Fruit fly (Drosophila melanogaster) whole organism, embryonic: Measurements from ENCODE around the gene Rab30.

ENCODE experiments used
- Ada2b ChIP-seq: fragments of 200-800 bp; sonication (Bioruptor generic); IDR thresholded peaks from 2 replicates; pipeline ENCODE4 v1.3.6; 2022; ENCODE audit warnings: missing biosample characterization, missing genetic modification characterization
- Atf6 ChIP-seq: fragments of 200-800 bp; sonication (Bioruptor generic); IDR thresholded peaks from 2 replicates; pipeline ENCODE4 v1.3.6; 2022; ENCODE audit warnings: missing biosample characterization, missing genetic modification characterization
- B-H2 ChIP-seq: fragments of 200-800 bp; sonication (Bioruptor generic); optimal IDR thresholded peaks from 2 replicates; lab custom pipeline; 2018; ENCODE audit warnings: missing biosample characterization, mild to moderate bottlenecking, missing genetic modification characterization
- C15 ChIP-seq: fragments of 200-800 bp; sonication (Bioruptor generic); IDR thresholded peaks from 3 replicates; pipeline ENCODE4 v1.3.6; 2022; ENCODE audit warnings: missing biosample characterization, missing genetic modification characterization
- CG10366 ChIP-seq: fragments of 200-800 bp; sonication (Bioruptor generic); IDR thresholded peaks from 2 replicates; pipeline ENCODE4 v1.3.6; 2022; ENCODE audit warnings: missing biosample characterization, missing genetic modification characterization
- CG10431 ChIP-seq: fragments of 200-800 bp; sonication (Bioruptor generic); optimal IDR thresholded peaks from 3 replicates; lab custom pipeline; 2018; ENCODE audit warnings: missing biosample characterization, mild to moderate bottlenecking, missing genetic modification characterization
- CG11247 ChIP-seq: fragments of 200-800 bp; sonication (Bioruptor generic); IDR thresholded peaks from 2 replicates; pipeline ENCODE4 v1.3.6; 2022; ENCODE audit warnings: missing biosample characterization, missing genetic modification characterization
- CG15601 ChIP-seq: fragments of 200-800 bp; sonication (Bioruptor generic); optimal IDR thresholded peaks from 3 replicates; lab custom pipeline; 2019; ENCODE audit warnings: missing biosample characterization, mild to moderate bottlenecking, missing genetic modification characterization, moderate library complexity
- CG1647 ChIP-seq: fragments of 200-800 bp; sonication (Bioruptor generic); optimal IDR thresholded peaks from 3 replicates; lab custom pipeline; 2016; ENCODE audit warnings: missing biosample characterization, missing genetic modification characterization
- CG16779 ChIP-seq: fragments of 200-800 bp; sonication (Bioruptor generic); IDR thresholded peaks from 2 replicates; pipeline ENCODE4 v1.3.6; 2022; ENCODE audit warnings: missing biosample characterization, missing genetic modification characterization
- CG18476 ChIP-seq: fragments of 200-800 bp; sonication (Bioruptor generic); optimal IDR thresholded peaks from 2 replicates; lab custom pipeline; 2016; ENCODE audit warnings: missing biosample characterization, mild to moderate bottlenecking, missing genetic modification characterization
- CG2678 ChIP-seq: fragments of 200-800 bp; sonication (Bioruptor generic); optimal IDR thresholded peaks from 3 replicates; lab custom pipeline; 2019; ENCODE audit warnings: missing biosample characterization, mild to moderate bottlenecking, missing genetic modification characterization, moderate library complexity
- CG5180 ChIP-seq: fragments of 200-800 bp; sonication (Bioruptor generic); optimal IDR thresholded peaks from 3 replicates; lab custom pipeline; 2017; ENCODE audit warnings: missing biosample characterization, missing genetic modification characterization, mild to moderate bottlenecking, moderate library complexity, missing genetic modification reagents
- CG6254 ChIP-seq: fragments of 200-800 bp; sonication (Bioruptor generic); optimal IDR thresholded peaks from 3 replicates; lab custom pipeline; 2017; ENCODE audit warnings: mild to moderate bottlenecking, missing biosample characterization, missing genetic modification reagents, missing genetic modification characterization
- CG6813 ChIP-seq: fragments of 200-800 bp; sonication (Bioruptor generic); optimal IDR thresholded peaks from 2 replicates; lab custom pipeline; 2017; ENCODE audit warnings: missing biosample characterization, missing genetic modification characterization, mild to moderate bottlenecking, moderate library complexity, missing genetic modification reagents
- CG7839 ChIP-seq: fragments of 200-800 bp; sonication (Bioruptor generic); optimal IDR thresholded peaks from 3 replicates; lab custom pipeline; 2018; ENCODE audit warnings: missing biosample characterization, mild to moderate bottlenecking, missing genetic modification characterization, moderate library complexity
- D ChIP-seq, 2 experiments: fragments of 200-800 bp in 1 of 2; fragments of >200 bp in 1 of 2; sonication (Bioruptor generic) in 1 of 2; optimal IDR thresholded peaks; 2 replicates in 1 of 2; 3 replicates in 1 of 2; lab custom pipeline; 2017; ENCODE audit warnings: mild to moderate bottlenecking in 1 of 2, missing biosample characterization in 1 of 2, missing genetic modification characterization in 1 of 2, missing genetic modification reagents in 1 of 2
- Deaf1 ChIP-seq: fragments of 200-800 bp; optimal IDR thresholded peaks from 3 replicates; lab custom pipeline; 2019; ENCODE audit warnings: missing biosample characterization, mild to moderate bottlenecking, missing genetic modification characterization, moderate library complexity
- Dek ChIP-seq: fragments of 200-800 bp; sonication (Bioruptor generic); optimal IDR thresholded peaks from 3 replicates; lab custom pipeline; 2019; ENCODE audit warnings: missing biosample characterization, mild to moderate bottlenecking, missing genetic modification characterization, moderate library complexity
- Dp ChIP-seq: fragments of 200-800 bp; sonication (Bioruptor generic); optimal IDR thresholded peaks from 2 replicates; lab custom pipeline; 2018; ENCODE audit warnings: missing biosample characterization, mild to moderate bottlenecking, missing genetic modification characterization, moderate library complexity
- Dref ChIP-seq: fragments of 200-800 bp; sonication (Bioruptor generic); IDR thresholded peaks from 2 replicates; pipeline ENCODE4 v1.3.6; 2022; ENCODE audit warnings: missing biosample characterization, missing genetic modification characterization
- E2f2 ChIP-seq: fragments of 200-800 bp; sonication (Bioruptor generic); IDR thresholded peaks from 2 replicates; pipeline ENCODE4 v1.3.6; 2022; ENCODE audit warnings: missing biosample characterization, missing genetic modification characterization
- ERR ChIP-seq: fragments of 200-800 bp; sonication (Bioruptor generic); optimal IDR thresholded peaks from 2 replicates; lab custom pipeline; 2016; ENCODE audit warnings: missing biosample characterization, missing genetic modification characterization
- Hr51 ChIP-seq, 2 experiments: fragments of 200-800 bp; sonication (Bioruptor generic); optimal IDR thresholded peaks; 2 replicates in 1 of 2; 3 replicates in 1 of 2; lab custom pipeline; 2016 to 2018; ENCODE audit warnings: missing biosample characterization in 2 of 2, missing genetic modification characterization in 2 of 2, mild to moderate bottlenecking in 1 of 2, moderate library complexity in 1 of 2
- Max ChIP-seq: fragments of 200-800 bp; sonication (Bioruptor generic); optimal IDR thresholded peaks from 2 replicates; lab custom pipeline; 2016; ENCODE audit warnings: missing biosample characterization, mild to moderate bottlenecking, missing genetic modification characterization
- Nf-YB ChIP-seq: fragments of 200-800 bp; sonication (Bioruptor generic); optimal IDR thresholded peaks from 3 replicates; lab custom pipeline; 2019; ENCODE audit warnings: missing biosample characterization, mild to moderate bottlenecking, missing genetic modification characterization, moderate library complexity
- ara ChIP-seq: fragments of 200-800 bp; sonication (Bioruptor generic); IDR thresholded peaks from 2 replicates; pipeline ENCODE4 v1.3.6; 2022; ENCODE audit warnings: missing biosample characterization, missing genetic modification characterization
- btn ChIP-seq: fragments of 200-800 bp; sonication (Bioruptor generic); optimal IDR thresholded peaks from 2 replicates; lab custom pipeline; 2016; ENCODE audit warnings: missing biosample characterization, missing genetic modification characterization
- cad ChIP-seq: fragments of >200 bp; optimal IDR thresholded peaks from 2 replicates; lab custom pipeline; 2017; ENCODE audit warnings: missing biosample characterization, missing genetic modification characterization
- cas ChIP-seq: fragments of 200-800 bp; sonication (Bioruptor generic); IDR thresholded peaks from 2 replicates; pipeline ENCODE4 v1.3.6; 2022; ENCODE audit warnings: missing biosample characterization, missing genetic modification characterization
- dimm ChIP-seq: fragments of 200-800 bp; sonication (Bioruptor generic); IDR thresholded peaks from 2 replicates; pipeline ENCODE4 v1.3.6; 2022; ENCODE audit warnings: missing biosample characterization, missing genetic modification characterization
- disco-r ChIP-seq: fragments of 200-800 bp; sonication (Bioruptor generic); optimal IDR thresholded peaks from 2 replicates; lab custom pipeline; 2016; ENCODE audit warnings: missing biosample characterization, missing genetic modification characterization
- ems ChIP-seq: fragments of 200-800 bp; sonication (Bioruptor generic); optimal IDR thresholded peaks from 3 replicates; lab custom pipeline; 2016; ENCODE audit warnings: missing biosample characterization, missing genetic modification characterization
- en ChIP-seq: fragments of 200-800 bp; sonication (Bioruptor generic); optimal IDR thresholded peaks from 2 replicates; lab custom pipeline; 2016; ENCODE audit warnings: missing biosample characterization, missing genetic modification characterization
- fd102C ChIP-seq: fragments of 200-800 bp; sonication (Bioruptor generic); optimal IDR thresholded peaks from 2 replicates; lab custom pipeline; 2018; ENCODE audit warnings: missing biosample characterization, mild to moderate bottlenecking, missing genetic modification characterization, moderate library complexity
- fd3F ChIP-seq: fragments of 200-800 bp; sonication (Bioruptor generic); optimal IDR thresholded peaks from 2 replicates; lab custom pipeline; 2018; ENCODE audit warnings: missing biosample characterization, mild to moderate bottlenecking, missing genetic modification characterization, moderate library complexity
- fu2 ChIP-seq: fragments of 200-800 bp; sonication (Bioruptor generic); optimal IDR thresholded peaks from 2 replicates; lab custom pipeline; 2016; ENCODE audit warnings: missing biosample characterization, missing genetic modification characterization
- gro ChIP-seq: fragments of 200-800 bp; sonication (Bioruptor generic); optimal IDR thresholded peaks from 2 replicates; lab custom pipeline; 2016; ENCODE audit warnings: missing biosample characterization, missing genetic modification characterization
- hth ChIP-seq: fragments of >200 bp; optimal IDR thresholded peaks from 2 replicates; lab custom pipeline; 2017; ENCODE audit warnings: inconsistent platforms
- kay ChIP-seq: fragments of 200-800 bp; sonication (Bioruptor generic); optimal IDR thresholded peaks from 2 replicates; lab custom pipeline; 2016; ENCODE audit warnings: missing biosample characterization, missing genetic modification characterization
- mam ChIP-seq: fragments of 200-800 bp; sonication (Bioruptor generic); optimal IDR thresholded peaks from 3 replicates; lab custom pipeline; 2016; ENCODE audit warnings: missing biosample characterization, missing genetic modification characterization
- ranshi ChIP-seq: fragments of 200-800 bp; sonication (Bioruptor generic); IDR thresholded peaks from 2 replicates; pipeline ENCODE4 v1.3.6; 2022; ENCODE audit warnings: missing biosample characterization, missing genetic modification characterization
- sima ChIP-seq: fragments of 200-800 bp; sonication (Bioruptor generic); optimal IDR thresholded peaks from 2 replicates; lab custom pipeline; 2016; ENCODE audit warnings: missing biosample characterization, missing genetic modification characterization
- sisA ChIP-seq: fragments of 200-800 bp; sonication (Bioruptor generic); IDR thresholded peaks from 2 replicates; pipeline ENCODE4 v1.3.6; 2022; ENCODE audit warnings: missing biosample characterization, missing genetic modification characterization
- ssp ChIP-seq: fragments of 200-800 bp; sonication (Bioruptor generic); IDR thresholded peaks from 2 replicates; pipeline ENCODE4 v1.3.6; 2022; ENCODE audit warnings: missing biosample characterization, missing genetic modification characterization
- tin ChIP-seq: fragments of 200-800 bp; sonication (Bioruptor generic); optimal IDR thresholded peaks from 3 replicates; lab custom pipeline; 2016; ENCODE audit warnings: missing biosample characterization, missing genetic modification characterization
- tll ChIP-seq, 2 experiments: fragments of 200-800 bp in 1 of 2; fragments of >200 bp in 1 of 2; sonication (Bioruptor generic) in 1 of 2; optimal IDR thresholded peaks; 2 replicates each; lab custom pipeline; 2017 to 2019; ENCODE audit warnings: missing biosample characterization in 2 of 2, missing genetic modification characterization in 2 of 2, mild to moderate bottlenecking in 1 of 2, moderate library complexity in 1 of 2
- toy ChIP-seq: fragments of 200-800 bp; sonication (Bioruptor generic); IDR thresholded peaks from 2 replicates; pipeline ENCODE4 v1.3.6; 2022; ENCODE audit warnings: missing biosample characterization, missing genetic modification characterization
- wek ChIP-seq: fragments of 200-800 bp; sonication (Bioruptor generic); optimal IDR thresholded peaks from 3 replicates; lab custom pipeline; 2018; ENCODE audit warnings: missing biosample characterization, mild to moderate bottlenecking, missing genetic modification characterization, moderate library complexity

Rab30 gene

dm6 chr2L:7026988-7027908 lies 5.2 kb downstream of the Rab30 start, which contains the start of the genes CG31908 and MME1 (continued):
- no peak for TF ChIP-seq gro (GFP tag; lab: Kevin White, UChicago)
- TF ChIP-seq CG1647 (GFP tag; lab: Kevin White, UChicago), result peak; percentile 21
- TF ChIP-seq hth, result no peak
- no peak for TF ChIP-seq ssp (GFP tag; lab: Robert Waterston, UW)
- peak; percentile 70 for TF ChIP-seq Dref
- TF ChIP-seq cad (GFP tag; lab: Kevin White, UChicago), result no peak
- TF ChIP-seq fd102C (GFP tag; lab: Kevin White, UChicago), result no peak
- no peak for TF ChIP-seq ara (GFP tag; lab: Robert Waterston, UW)
- no peak for TF ChIP-seq tll (GFP tag; optimal IDR thresholded peaks at IDR 0.05; lab: Kevin White, UChicago)
- peak; percentile 40 for TF ChIP-seq ems (GFP tag; lab: Kevin White, UChicago)
- no peak for TF ChIP-seq CG16779
- TF ChIP-seq CG10366 (GFP tag; lab: Robert Waterston, UW), result no peak
- no peak for TF ChIP-seq Atf6 (GFP tag; lab: Robert Waterston, UW)
- no peak for TF ChIP-seq tin (GFP tag; lab: Kevin White, UChicago)
- TF ChIP-seq CG10431 (GFP tag; lab: Kevin White, UChicago), result no peak
- TF ChIP-seq wek (GFP tag; lab: Kevin White, UChicago), result no peak
- no peak for TF ChIP-seq C15 (GFP tag; lab: Robert Waterston, UW)
- TF ChIP-seq CG7839 (tag; lab: Kevin White, UChicago), result no peak
- no peak for TF ChIP-seq CG6254 (GFP tag; lab: Kevin White, UChicago)
- no peak for TF ChIP-seq toy
- no peak for TF ChIP-seq ERR (GFP tag; lab: Kevin White, UChicago)
- TF ChIP-seq Deaf1 (tag; lab: Kevin White, UChicago), result peak; percentile 37
- 0 out of 2 replicates have a peak, but pooled peaks have one; percentile 28 for TF ChIP-seq ranshi (GFP tag; lab: Robert Waterston, UW)
- no peak for TF ChIP-seq disco-r
- 0 out of 2 replicates have a peak, but pooled peaks have one; percentile 5 for TF ChIP-seq sisA (GFP tag; lab: Robert Waterston, UW)
- no peak for TF ChIP-seq CG15601 (tag; lab: Kevin White, UChicago)
- no peak for TF ChIP-seq Nf-YB (GFP tag; lab: Kevin White, UChicago)
- TF ChIP-seq CG6813, result no peak
- no peak for TF ChIP-seq Hr51 (GFP tag; optimal IDR thresholded peaks at IDR 0.05; lab: Kevin White, UChicago)
- TF ChIP-seq mam, result peak; percentile 30
- TF ChIP-seq B-H2, result no peak
- peak; percentile 54 for TF ChIP-seq Dp
- no peak for TF ChIP-seq cas (GFP tag; lab: Robert Waterston, UW)
- no peak for TF ChIP-seq sima (GFP tag; lab: Kevin White, UChicago)
- peak; percentile 67 for TF ChIP-seq E2f2
- peak; percentile 39 for TF ChIP-seq fu2 (GFP tag; lab: Kevin White, UChicago)
- no peak for TF ChIP-seq CG2678
- no peak for TF ChIP-seq dimm
- no peak for TF ChIP-seq Ada2b (GFP tag; lab: Robert Waterston, UW)
- TF ChIP-seq CG18476 (GFP tag; lab: Kevin White, UChicago), result peak; percentile 30
- TF ChIP-seq btn (GFP tag; lab: Kevin White, UChicago), result no peak
- no peak for TF ChIP-seq Max (GFP tag; lab: Kevin White, UChicago)
- TF ChIP-seq Dek (tag; lab: Kevin White, UChicago), result no peak
- no peak for TF ChIP-seq CG11247 (GFP tag; lab: Robert Waterston, UW)
- TF ChIP-seq kay (GFP tag; lab: Kevin White, UChicago), result peak; percentile 11
- no peak for TF ChIP-seq D (optimal IDR thresholded peaks at IDR 0.05; lab: Kevin White, UChicago)
- no peak for TF ChIP-seq D (GFP tag; optimal IDR thresholded peaks at IDR 0.05; lab: Kevin White, UChicago)
- TF ChIP-seq CG5180, result no peak
- TF ChIP-seq fd3F (GFP tag; lab: Kevin White, UChicago), result no peak
- no peak for TF ChIP-seq en (GFP tag; lab: Kevin White, UChicago)
